Fruit fly (Drosophila melanogaster): Measurements from ENCODE around the gene CG31517.

CG31517 gene

dm6 chr3R:13972653-13973052, 24.4 kb downstream of the CG31517 start:
- no peak for TF ChIP-seq usp (GFP tag; optimal IDR thresholded peaks at IDR 0.05)
- TF ChIP-seq psq (optimal IDR thresholded peaks at IDR 0.05): no peak
- no peak for TF ChIP-seq EcR (GFP tag; optimal IDR thresholded peaks at IDR 0.05)
- no peak for TF ChIP-seq CG8478 (optimal IDR thresholded peaks at IDR 0.05)
- no peak for TF ChIP-seq pan (optimal IDR thresholded peaks at IDR 0.05)
- no peak for TF ChIP-seq Dll (optimal IDR thresholded peaks at IDR 0.05)

- peak; percentile 7 for TF ChIP-seq CG8478 (optimal IDR thresholded peaks at IDR 0.05)
- TF ChIP-seq usp (GFP tag; optimal IDR thresholded peaks at IDR 0.05): no peak
- no peak for TF ChIP-seq Dll (optimal IDR thresholded peaks at IDR 0.05)
- no peak for TF ChIP-seq EcR (GFP tag; optimal IDR thresholded peaks at IDR 0.05)
- TF ChIP-seq psq (optimal IDR thresholded peaks at IDR 0.05): no peak
Observed at dm6 chr3R:13974741-13975245, 26.6 kb downstream of the CG31517 start.

DNA sequence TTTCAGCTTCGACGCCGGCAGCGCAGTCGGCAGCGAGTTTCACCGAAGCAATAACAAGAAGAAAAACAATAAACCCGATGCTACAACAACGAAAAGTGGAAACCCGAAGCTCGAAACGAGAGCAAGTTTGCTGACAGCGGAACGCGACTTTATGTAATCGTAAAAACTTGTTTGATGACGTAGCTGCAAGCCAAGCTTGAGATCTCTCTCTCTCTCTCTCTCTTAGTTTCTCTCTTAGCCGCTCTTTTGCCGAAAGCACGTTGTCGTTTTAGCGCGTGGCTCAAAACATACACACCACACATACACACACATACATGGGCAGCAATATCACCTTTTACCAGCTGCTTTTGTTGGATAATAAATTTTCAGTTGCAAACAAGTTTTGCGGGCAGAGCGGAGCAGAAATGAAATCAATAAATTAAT, 27.9 kb downstream of the CG31517 start:
- TF ChIP-seq pan (optimal IDR thresholded peaks at IDR 0.05): no peak
- TF ChIP-seq CG8478 (optimal IDR thresholded peaks at IDR 0.05): no peak
- no peak for TF ChIP-seq psq (optimal IDR thresholded peaks at IDR 0.05)
- TF ChIP-seq usp (GFP tag; optimal IDR thresholded peaks at IDR 0.05): no peak
- TF ChIP-seq Dll (optimal IDR thresholded peaks at IDR 0.05): no peak
- TF ChIP-seq EcR (GFP tag; optimal IDR thresholded peaks at IDR 0.05): no peak

- TF ChIP-seq pan (optimal IDR thresholded peaks at IDR 0.05) (no peak), usp (GFP tag; optimal IDR thresholded peaks at IDR 0.05) (no peak), Dll (optimal IDR thresholded peaks at IDR 0.05) (no peak), EcR (GFP tag; optimal IDR thresholded peaks at IDR 0.05) (no peak), CG8478 (optimal IDR thresholded peaks at IDR 0.05) (no peak)
Observed at dm6 chr3R:13977126-13977991, 29.1 kb downstream of the CG31517 start.

DNA sequence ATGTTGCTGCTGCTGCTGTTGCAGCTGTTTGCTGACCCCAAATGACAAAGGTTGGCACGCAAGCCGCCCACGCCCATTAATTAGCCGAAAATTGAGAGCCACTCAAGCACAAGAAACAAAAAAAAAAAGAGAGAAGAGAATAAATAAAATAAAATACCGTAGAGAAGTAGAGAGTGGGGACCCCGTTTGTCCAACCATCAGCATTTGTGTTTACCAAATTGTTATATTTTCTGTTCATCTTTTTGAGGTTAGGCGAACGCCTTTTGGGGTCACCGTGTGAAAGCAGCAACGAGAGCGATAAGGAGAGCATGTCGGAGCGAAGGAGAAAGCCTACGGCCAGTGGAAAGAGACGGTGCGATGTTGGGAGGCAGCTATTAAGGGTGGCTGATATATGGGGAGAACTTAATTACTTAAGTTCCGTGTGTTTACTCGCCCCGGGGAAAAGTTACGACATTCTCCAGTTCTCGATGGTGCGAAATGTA, 29.9 kb downstream of the CG31517 start:
- TF ChIP-seq Dll (optimal IDR thresholded peaks at IDR 0.05): no peak
- TF ChIP-seq usp (GFP tag; optimal IDR thresholded peaks at IDR 0.05): no peak
- no peak for TF ChIP-seq EcR (GFP tag; optimal IDR thresholded peaks at IDR 0.05)
- TF ChIP-seq pan (optimal IDR thresholded peaks at IDR 0.05): no peak
- TF ChIP-seq CG8478 (optimal IDR thresholded peaks at IDR 0.05): no peak
- no peak for TF ChIP-seq psq (optimal IDR thresholded peaks at IDR 0.05)

DNA sequence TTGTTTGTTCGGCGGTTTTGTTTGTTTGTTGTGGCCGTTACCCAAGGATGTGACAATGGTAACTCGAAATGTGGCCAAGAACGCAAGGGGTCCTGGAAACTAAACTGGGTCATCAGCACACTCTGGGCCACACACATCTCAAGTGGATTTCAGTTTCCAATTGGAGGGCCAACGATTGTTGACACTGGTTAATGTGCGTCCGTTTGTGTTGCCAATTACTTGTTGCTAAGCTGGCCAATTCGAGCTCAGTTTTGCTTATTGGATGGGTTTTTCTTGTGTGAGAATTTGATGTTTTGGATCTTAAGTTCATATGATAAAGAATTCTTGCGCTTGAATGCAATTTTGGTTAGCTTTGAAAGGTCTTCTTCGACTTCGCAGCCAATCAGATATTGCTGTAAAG, 32.7 kb downstream of the CG31517 start:
- TF ChIP-seq psq (optimal IDR thresholded peaks at IDR 0.05): no peak
- TF ChIP-seq CG8478 (optimal IDR thresholded peaks at IDR 0.05): no peak

DNA sequence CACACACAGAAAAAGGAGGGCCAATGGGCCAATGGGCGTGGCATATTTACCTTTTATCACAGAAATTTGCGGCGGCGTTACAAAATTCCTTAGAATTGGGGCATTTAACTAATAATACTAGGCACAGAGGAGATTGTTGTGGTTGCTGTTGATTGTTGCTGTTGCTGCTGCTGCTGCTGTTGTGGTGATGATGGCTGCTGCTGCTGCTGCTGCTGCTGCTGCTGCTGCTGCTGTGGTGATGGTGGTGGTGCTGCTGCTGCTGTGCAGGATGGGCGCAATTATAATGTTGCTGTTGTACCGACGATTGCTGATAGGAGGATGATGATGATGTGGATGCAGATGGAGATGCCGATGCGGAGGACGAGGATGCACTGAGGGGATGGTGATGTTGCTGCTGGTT, 33.4 kb downstream of the CG31517 start:
- TF ChIP-seq psq (optimal IDR thresholded peaks at IDR 0.05): no peak
- TF ChIP-seq usp (GFP tag; optimal IDR thresholded peaks at IDR 0.05): no peak
- TF ChIP-seq CG8478 (optimal IDR thresholded peaks at IDR 0.05): no peak
- TF ChIP-seq Dll (optimal IDR thresholded peaks at IDR 0.05): no peak
- no peak for TF ChIP-seq pan (optimal IDR thresholded peaks at IDR 0.05)
- TF ChIP-seq EcR (GFP tag; optimal IDR thresholded peaks at IDR 0.05): no peak

dm6 chr3R:13982298-13982846, 34.2 kb downstream of the CG31517 start:
- no peak for TF ChIP-seq pan (optimal IDR thresholded peaks at IDR 0.05)
- no peak for TF ChIP-seq EcR (GFP tag; optimal IDR thresholded peaks at IDR 0.05)
- no peak for TF ChIP-seq CG8478 (optimal IDR thresholded peaks at IDR 0.05)
- TF ChIP-seq Dll (optimal IDR thresholded peaks at IDR 0.05): no peak
- no peak for TF ChIP-seq psq (optimal IDR thresholded peaks at IDR 0.05)

DNA sequence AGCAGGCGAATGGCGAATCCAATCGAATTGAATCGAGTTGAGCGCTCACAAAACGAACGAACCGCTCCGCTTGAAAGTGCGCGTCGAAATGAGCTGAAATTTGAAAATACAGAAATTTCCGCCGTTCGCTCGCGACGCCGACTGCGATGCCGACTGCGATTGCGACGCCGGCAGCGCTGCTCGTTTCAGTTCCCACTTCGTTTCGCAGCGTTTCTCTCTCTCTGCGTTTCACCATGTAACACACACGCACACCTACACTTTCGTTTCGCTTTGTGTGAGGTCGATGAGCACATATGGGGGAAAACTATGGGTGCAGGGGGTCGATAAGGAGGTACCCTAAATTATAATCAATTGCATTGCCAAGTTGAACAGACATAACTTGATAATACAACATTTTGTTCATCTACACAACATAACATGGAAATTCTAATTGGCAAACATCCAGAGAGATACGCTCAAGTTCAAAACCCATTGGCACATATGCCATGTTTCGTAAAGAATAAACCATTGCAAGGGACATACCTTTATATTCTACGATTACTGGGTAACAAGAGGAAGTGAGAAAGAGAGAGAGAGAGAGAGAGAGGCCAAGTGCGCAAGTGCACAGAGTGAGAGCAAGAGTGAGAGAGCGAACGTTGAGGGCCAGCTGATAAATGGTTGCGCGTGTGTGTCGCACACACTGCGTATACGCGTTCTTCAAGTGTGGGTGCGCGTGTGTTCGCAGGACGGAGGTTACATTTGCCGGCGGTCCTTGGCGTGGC, 35.2 kb downstream of the CG31517 start:
- TF ChIP-seq psq (optimal IDR thresholded peaks at IDR 0.05): no peak
- no peak for TF ChIP-seq usp (GFP tag; optimal IDR thresholded peaks at IDR 0.05)
- peak; percentile 97 for TF ChIP-seq pan (optimal IDR thresholded peaks at IDR 0.05)
- TF ChIP-seq CG8478 (optimal IDR thresholded peaks at IDR 0.05): no peak
- TF ChIP-seq EcR (GFP tag; optimal IDR thresholded peaks at IDR 0.05): peak; percentile 80 to 85
- TF ChIP-seq Dll (optimal IDR thresholded peaks at IDR 0.05): peak; percentile 89

- TF ChIP-seq pan (optimal IDR thresholded peaks at IDR 0.05): no peak
- no peak for TF ChIP-seq EcR (GFP tag; optimal IDR thresholded peaks at IDR 0.05)
- TF ChIP-seq psq (optimal IDR thresholded peaks at IDR 0.05): no peak
- TF ChIP-seq usp (GFP tag; optimal IDR thresholded peaks at IDR 0.05): no peak
- no peak for TF ChIP-seq Dll (optimal IDR thresholded peaks at IDR 0.05)
- TF ChIP-seq CG8478 (optimal IDR thresholded peaks at IDR 0.05): no peak
Observed at dm6 chr3R:13984922-13985581, 36.8 kb downstream of the CG31517 start.

dm6 chr3R:13986648-13987047, 38.4 kb downstream of the CG31517 start:
- TF ChIP-seq usp (GFP tag; optimal IDR thresholded peaks at IDR 0.05) (no peak), Dll (optimal IDR thresholded peaks at IDR 0.05) (no peak), psq (optimal IDR thresholded peaks at IDR 0.05) (no peak), CG8478 (optimal IDR thresholded peaks at IDR 0.05) (no peak), EcR (GFP tag; optimal IDR thresholded peaks at IDR 0.05) (no peak), pan (optimal IDR thresholded peaks at IDR 0.05) (no peak)
